Fruit fly (Drosophila melanogaster) Kc167 (cell line): ENCODE results near the gene Aladin.

Source experiments
- Sin3A ChIP-seq: fragments of >200 bp; optimal IDR thresholded peaks from 2 replicates; lab custom pipeline; 2018; ENCODE audit warnings: missing external identifiers
- psq ChIP-seq: fragments of >200 bp; optimal IDR thresholded peaks from 2 replicates; lab custom pipeline; 2017; ENCODE audit warnings: missing external identifiers

- no peak for TF ChIP-seq psq
- TF ChIP-seq Sin3A (lab: Kevin White, UChicago): no peak
Measured at dm6 chrX:9250161-9250831, 22.9 kb upstream of the Aladin start, which contains the start of gene CG17754.
